Worm (Caenorhabditis elegans): Measurements from ENCODE around the gene algn-14.

DNA sequence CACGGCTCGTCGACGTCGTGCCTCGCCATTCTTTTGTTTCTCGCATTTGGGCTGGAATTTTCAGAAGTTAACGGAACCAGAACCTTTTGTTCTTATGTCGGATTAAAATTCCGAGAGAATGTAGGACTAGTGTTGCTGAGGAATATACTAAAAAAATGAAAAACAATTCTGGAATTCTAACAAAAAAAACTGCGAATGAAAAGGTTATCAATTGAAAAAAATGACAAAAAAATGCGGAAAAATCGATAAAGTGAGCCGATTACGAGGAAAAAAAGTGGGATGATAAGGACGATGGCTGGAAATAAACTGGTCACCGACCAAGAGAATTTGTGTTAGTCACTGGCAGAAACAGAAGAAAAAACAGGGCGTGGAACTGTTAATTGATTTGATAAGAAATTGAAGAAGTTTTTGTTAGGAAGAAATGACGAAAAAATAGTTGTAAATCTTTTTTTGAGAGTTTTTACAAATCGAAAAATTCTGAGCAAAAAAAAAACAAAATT is 16.1 kb upstream of the algn-14 start, which contains the start of gene bris-1:
- TF ChIP-seq nhr-11 (tag; optimal IDR thresholded peaks at IDR 0.05) (no peak), pha-4 (tag; optimal IDR thresholded peaks at IDR 0.05) (no peak), ama-1 (optimal IDR thresholded peaks at IDR 0.05) (no peak), unc-55 (GFP tag; optimal IDR thresholded peaks at IDR 0.05) (no peak), pqm-1 (tag; optimal IDR thresholded peaks at IDR 0.05) (no peak), tbx-2 (tag; optimal IDR thresholded peaks at IDR 0.05) (no peak), gmeb-2 (tag; optimal IDR thresholded peaks at IDR 0.05) (no peak), pat-9 (tag; optimal IDR thresholded peaks at IDR 0.05) (no peak), elt-2 (tag; optimal IDR thresholded peaks at IDR 0.05) (no peak)

All from whole organism, late embryonic.